Worm (Caenorhabditis elegans) whole organism, dauer: ENCODE measurements around the gene mtrr-1.

Experiments used
- unc-62 ChIP-seq: sonication (generic microtip); optimal IDR thresholded peaks from 2 replicates; lab custom pipeline; 2017; ENCODE audit warnings: missing biosample characterization, missing genetic modification reagents, missing genetic modification characterization

The mtrr-1 gene

ce11 chrII:9263784-9264183 lies 22.0 kb upstream of the mtrr-1 start:
- TF ChIP-seq unc-62 (GFP tag; lab: Kevin White, UChicago) = no peak

- TF ChIP-seq unc-62 (GFP tag; lab: Kevin White, UChicago) = no peak
Measured at ce11 chrII:9264689-9265278, 21.0 kb upstream of the mtrr-1 start.

- no peak for TF ChIP-seq unc-62 (GFP tag; lab: Kevin White, UChicago)
Measured at ce11 chrII:9265705-9266104, 20.1 kb upstream of the mtrr-1 start.

- no peak for TF ChIP-seq unc-62 (GFP tag; lab: Kevin White, UChicago)
Measured at ce11 chrII:9266252-9266651, 19.5 kb upstream of the mtrr-1 start.

ce11 chrII:9266755-9267154 lies 19.0 kb upstream of the mtrr-1 start, which contains the start of gene C01G6.2:
Gene C01G6.2 (plus strand): TSS chrII:9267055.
- no peak for TF ChIP-seq unc-62 (GFP tag; lab: Kevin White, UChicago)

- no peak for TF ChIP-seq unc-62 (GFP tag; lab: Kevin White, UChicago)
Measured at ce11 chrII:9268983-9269382, 16.8 kb upstream of the mtrr-1 start.

- no peak for TF ChIP-seq unc-62 (GFP tag; lab: Kevin White, UChicago)
Measured at ce11 chrII:9269588-9269987, 16.2 kb upstream of the mtrr-1 start, which contains the start of gene C01G6.3. Gene C01G6.3 (plus strand): TSS chrII:9269888.

ce11 chrII:9271285-9271684 lies 14.5 kb upstream of the mtrr-1 start:
- TF ChIP-seq unc-62 (GFP tag; lab: Kevin White, UChicago) = no peak

- TF ChIP-seq unc-62 (GFP tag; lab: Kevin White, UChicago) = no peak
Measured at ce11 chrII:9272942-9273341, 12.8 kb upstream of the mtrr-1 start, which contains the start of gene C01G6.4. Gene C01G6.4 (minus strand): TSS chrII:9273042.

- TF ChIP-seq unc-62 (GFP tag; lab: Kevin White, UChicago) = no peak
Measured at ce11 chrII:9273984-9274383, 11.8 kb upstream of the mtrr-1 start.

- no peak for TF ChIP-seq unc-62 (GFP tag; lab: Kevin White, UChicago)
Measured at ce11 chrII:9274734-9275133, 11.0 kb upstream of the mtrr-1 start.

- TF ChIP-seq unc-62 (GFP tag; lab: Kevin White, UChicago) = no peak
Measured at ce11 chrII:9275173-9275572, 10.6 kb upstream of the mtrr-1 start.

- no peak for TF ChIP-seq unc-62 (GFP tag; lab: Kevin White, UChicago)
Measured at ce11 chrII:9277153-9277552, 8.6 kb upstream of the mtrr-1 start.

ce11 chrII:9279016-9279415 lies 6.8 kb upstream of the mtrr-1 start:
- no peak for TF ChIP-seq unc-62 (GFP tag; lab: Kevin White, UChicago)

ce11 chrII:9280048-9280772 lies 5.6 kb upstream of the mtrr-1 start, which contains the start of gene gldi-3:
Gene gldi-3 (minus strand): TSS chrII:9280098.
- TF ChIP-seq unc-62 (GFP tag; lab: Kevin White, UChicago) = no peak

ce11 chrII:9280846-9281245 lies 4.9 kb upstream of the mtrr-1 start:
- no peak for TF ChIP-seq unc-62 (GFP tag; lab: Kevin White, UChicago)

ce11 chrII:9281595-9281994 lies 4.2 kb upstream of the mtrr-1 start:
- TF ChIP-seq unc-62 (GFP tag; lab: Kevin White, UChicago) = no peak
